Worm (Caenorhabditis elegans): ENCODE measurements around the gene R13D11.1.

Gene R13D11.1

DNA sequence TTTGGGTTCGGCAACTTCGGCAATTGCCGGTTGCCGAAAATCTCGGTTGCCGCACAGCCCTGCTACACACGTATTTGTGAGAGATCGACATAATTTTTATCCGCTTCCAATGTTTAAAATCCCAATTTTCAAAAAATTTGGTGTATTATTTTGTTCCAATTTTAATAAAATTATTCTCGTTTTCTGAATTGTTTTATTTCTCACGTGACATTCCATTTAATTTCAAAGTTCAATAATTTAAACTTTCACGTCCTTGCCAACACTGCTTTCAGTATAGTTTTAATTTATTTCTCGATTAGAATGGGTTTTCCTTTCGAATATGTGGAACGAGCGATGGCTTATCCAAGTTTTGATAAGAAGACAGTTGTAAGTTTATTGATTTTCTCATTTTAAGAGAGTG is 39.3 kb downstream of the R13D11.1 start, which contains the start of gene K09C6.2:
K09C6.2 (plus strand) TSS at position 301 of the 400 bp plus-strand sequence.
- TF ChIP-seq aly-2 (tag; optimal IDR thresholded peaks at IDR 0.05), result no peak
- no peak for TF ChIP-seq R02D3.7 (tag; optimal IDR thresholded peaks at IDR 0.05)
- no peak for TF ChIP-seq lin-39 (tag; optimal IDR thresholded peaks at IDR 0.05)
- no peak for TF ChIP-seq mdl-1 (tag; optimal IDR thresholded peaks at IDR 0.05)
- TF ChIP-seq nhr-25 (tag; optimal IDR thresholded peaks at IDR 0.05), result no peak
- no peak for TF ChIP-seq ztf-4 (tag; optimal IDR thresholded peaks at IDR 0.05)
- TF ChIP-seq F13H6.1 (tag; optimal IDR thresholded peaks at IDR 0.05), result no peak
- TF ChIP-seq alr-1 (tag; optimal IDR thresholded peaks at IDR 0.05), result no peak
- no peak for TF ChIP-seq mab-5 (tag; optimal IDR thresholded peaks at IDR 0.05)
- no peak for TF ChIP-seq C34F6.9 (tag; optimal IDR thresholded peaks at IDR 0.05)
- no peak for TF ChIP-seq nhr-77 (tag; optimal IDR thresholded peaks at IDR 0.05)
- TF ChIP-seq unc-55 (GFP tag; optimal IDR thresholded peaks at IDR 0.05), result no peak
- TF ChIP-seq nhr-12 (tag; optimal IDR thresholded peaks at IDR 0.05), result no peak

DNA sequence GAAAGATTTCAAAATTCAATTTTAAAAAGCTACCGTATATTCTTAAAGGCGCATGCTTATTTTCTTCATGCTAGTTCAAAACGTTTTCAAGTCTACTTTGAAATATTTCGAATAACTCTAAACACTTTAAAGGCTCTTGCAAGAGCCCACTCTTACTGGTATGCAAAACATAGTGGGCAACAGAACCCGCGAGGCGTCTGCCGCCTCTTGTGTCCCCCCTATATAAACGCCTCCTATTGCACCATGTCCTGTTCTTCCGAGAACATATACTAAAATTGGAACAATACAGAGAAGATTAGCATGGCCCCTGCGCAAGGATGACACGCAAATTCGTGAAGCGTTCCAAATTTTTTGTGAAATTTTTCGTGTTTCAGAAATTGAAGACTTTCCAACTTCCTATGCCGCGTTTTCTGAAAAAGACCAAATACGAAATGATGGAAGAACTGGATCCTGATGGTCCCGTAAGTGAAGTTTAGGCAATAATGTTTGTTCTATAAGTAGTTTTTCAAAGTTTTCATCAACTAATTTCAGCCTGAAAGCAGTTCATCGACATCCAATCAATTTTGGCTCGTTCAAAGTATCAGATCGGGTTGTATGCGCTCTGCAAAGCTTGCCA is 41.7 kb downstream of the R13D11.1 start:
- TF ChIP-seq ZK546.5 (tag; optimal IDR thresholded peaks at IDR 0.05) (no peak), sem-4 (tag; optimal IDR thresholded peaks at IDR 0.05) (no peak), nhr-11 (tag; optimal IDR thresholded peaks at IDR 0.05) (no peak), mbf-1 (tag; optimal IDR thresholded peaks at IDR 0.05) (no peak), ceh-16 (tag; optimal IDR thresholded peaks at IDR 0.05) (no peak), snpc-4 (tag; optimal IDR thresholded peaks at IDR 0.05) (peak; percentile 88)

DNA sequence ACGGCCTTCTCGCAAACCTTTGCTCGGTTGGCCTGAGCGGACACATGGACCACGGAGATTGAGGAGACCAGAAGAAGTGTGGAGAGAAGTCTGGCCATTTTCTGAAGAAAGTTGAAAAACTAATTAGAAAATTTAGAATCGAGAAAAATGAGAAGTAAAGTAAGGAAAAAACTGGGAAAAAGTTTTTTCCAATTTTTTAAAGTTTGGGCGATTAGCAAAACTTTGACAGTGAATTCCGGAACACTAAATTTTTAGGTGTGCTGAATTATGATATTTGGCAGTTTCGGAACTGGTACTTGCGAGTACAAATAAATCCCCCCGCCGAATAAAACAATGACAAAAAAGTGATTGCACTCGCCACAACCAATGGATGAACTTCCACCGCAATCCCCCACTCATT is 49.4 kb downstream of the R13D11.1 start, which contains the start of gene T02B11.3:
T02B11.3 (minus strand) TSS at position 101 of the 400 bp plus-strand sequence.
- TF ChIP-seq mdl-1 (tag; optimal IDR thresholded peaks at IDR 0.05), result no peak
- TF ChIP-seq sma-9 (GFP tag; optimal IDR thresholded peaks at IDR 0.05), result no peak
- no peak for TF ChIP-seq sma-9 (tag; optimal IDR thresholded peaks at IDR 0.05)
- no peak for TF ChIP-seq aly-2 (tag; optimal IDR thresholded peaks at IDR 0.05)
- no peak for TF ChIP-seq ztf-1 (GFP tag; conservative IDR thresholded peaks at IDR 0.05)
- no peak for TF ChIP-seq ceh-82 (tag; optimal IDR thresholded peaks at IDR 0.05)

Measured in whole organism, L2 larva.